Worm (Caenorhabditis elegans) whole organism, L3 larva: Measurements from ENCODE around the gene scl-11.
A peak's percentile ranks its signal among the peaks of the same experiment; 100 is the strongest.

ENCODE experiments used
- ZK546.5 ChIP-seq: sonication (generic microtip); optimal IDR thresholded peaks from 2 replicates; lab custom pipeline; 2017; ENCODE audit warnings: missing biosample characterization, missing genetic modification characterization
- aly-2 ChIP-seq: fragments of 150-350 bp; optimal IDR thresholded peaks from 2 replicates; lab custom pipeline; 2014; ENCODE audit warnings: missing biosample characterization, missing genetic modification characterization
- ama-1 ChIP-seq: fragments of 150-350 bp; optimal IDR thresholded peaks from 2 replicates; lab custom pipeline; 2018
- ceh-16 ChIP-seq: sonication (generic microtip); optimal IDR thresholded peaks from 2 replicates; lab custom pipeline; 2017; ENCODE audit warnings: missing biosample characterization, missing genetic modification characterization
- ceh-82 ChIP-seq: fragments of 150-350 bp; optimal IDR thresholded peaks from 2 replicates; lab custom pipeline; 2014; ENCODE audit warnings: missing biosample characterization, missing genetic modification characterization
- ceh-9 ChIP-seq: sonication (generic microtip); optimal IDR thresholded peaks from 2 replicates; lab custom pipeline; 2018; ENCODE audit warnings: missing biosample characterization, missing genetic modification characterization
- daf-12 ChIP-seq: fragments of 150-350 bp; optimal IDR thresholded peaks from 2 replicates; lab custom pipeline; 2014; ENCODE audit warnings: missing biosample characterization, missing genetic modification reagents, missing genetic modification characterization
- egl-27 ChIP-seq: sonication (generic microtip); optimal IDR thresholded peaks from 4 replicates; lab custom pipeline; 2017; ENCODE audit warnings: missing biosample characterization, missing genetic modification reagents, missing genetic modification characterization
- elt-3 ChIP-seq, 3 experiments: fragments of 150-350 bp in 1 of 3; sonication (generic microtip) in 2 of 3; optimal IDR thresholded peaks; 2 replicates in 2 of 3; 4 replicates in 1 of 3; lab custom pipeline; 2014 to 2017; ENCODE audit warnings: missing biosample characterization in 3 of 3, missing genetic modification characterization in 3 of 3
- eor-1 ChIP-seq, 2 experiments: fragments of 150-350 bp; optimal IDR thresholded peaks; 2 replicates each; lab custom pipeline; 2014 to 2018; ENCODE audit warnings: missing biosample characterization in 2 of 2, missing genetic modification characterization in 2 of 2
- fkh-10 ChIP-seq: sonication (generic microtip); optimal IDR thresholded peaks from 2 replicates; lab custom pipeline; 2017; ENCODE audit warnings: missing biosample characterization, missing genetic modification reagents, missing genetic modification characterization
- fos-1 ChIP-seq: fragments of 150-350 bp; optimal IDR thresholded peaks from 2 replicates; lab custom pipeline; 2014; ENCODE audit warnings: missing biosample characterization, missing genetic modification characterization
- hmg-11 ChIP-seq: sonication (generic microtip); optimal IDR thresholded peaks from 2 replicates; lab custom pipeline; 2016; ENCODE audit warnings: missing genetic modification characterization, missing compliant biosample characterization
- jun-1 ChIP-seq: fragments of 150-350 bp; optimal IDR thresholded peaks from 2 replicates; lab custom pipeline; 2014; ENCODE audit warnings: missing biosample characterization, missing genetic modification reagents, missing genetic modification characterization
- lin-15B ChIP-seq: fragments of 150-350 bp; optimal IDR thresholded peaks from 2 replicates; lab custom pipeline; 2014; ENCODE audit warnings: missing biosample characterization, missing genetic modification characterization
- lin-39 ChIP-seq: fragments of 150-350 bp; optimal IDR thresholded peaks from 2 replicates; lab custom pipeline; 2018; ENCODE audit warnings: missing biosample characterization, missing genetic modification reagents, missing genetic modification characterization
- lsy-12 ChIP-seq: sonication (generic microtip); optimal IDR thresholded peaks from 2 replicates; lab custom pipeline; 2016; ENCODE audit warnings: mild to moderate bottlenecking, missing genetic modification characterization, missing compliant biosample characterization
- mml-1 ChIP-seq: fragments of 150-350 bp; sonication (generic microtip); optimal IDR thresholded peaks from 3 replicates; lab custom pipeline; 2014; ENCODE audit warnings: missing biosample characterization, missing genetic modification characterization
- nfya-1 ChIP-seq: sonication (generic microtip); optimal IDR thresholded peaks from 2 replicates; lab custom pipeline; 2017; ENCODE audit warnings: missing genetic modification characterization, mild to moderate bottlenecking, missing compliant biosample characterization, antibody characterized with exemption, moderate library complexity; ENCODE audit not compliant: insufficient read depth
- nhr-11 ChIP-seq: fragments of 150-350 bp; optimal IDR thresholded peaks from 2 replicates; lab custom pipeline; 2014; ENCODE audit warnings: missing biosample characterization, missing genetic modification characterization
- nhr-12 ChIP-seq: fragments of 150-350 bp; optimal IDR thresholded peaks from 2 replicates; lab custom pipeline; 2014; ENCODE audit warnings: missing biosample characterization, missing genetic modification characterization
- nhr-23 ChIP-seq: fragments of 150-350 bp; optimal IDR thresholded peaks from 2 replicates; lab custom pipeline; 2014; ENCODE audit warnings: missing biosample characterization, missing genetic modification reagents, missing genetic modification characterization
- nhr-25 ChIP-seq: sonication (generic microtip); optimal IDR thresholded peaks from 2 replicates; lab custom pipeline; 2017; ENCODE audit warnings: missing biosample characterization, missing genetic modification characterization
- nhr-28 ChIP-seq: fragments of 150-350 bp; optimal IDR thresholded peaks from 2 replicates; lab custom pipeline; 2014; ENCODE audit warnings: missing biosample characterization, missing genetic modification characterization
- nhr-43 ChIP-seq: sonication (generic microtip); optimal IDR thresholded peaks from 2 replicates; lab custom pipeline; 2016; ENCODE audit warnings: mild to moderate bottlenecking, missing genetic modification characterization, missing compliant biosample characterization; ENCODE audit not compliant: poor library complexity, severe bottlenecking
- nhr-67 ChIP-seq: fragments of 150-350 bp; optimal IDR thresholded peaks from 2 replicates; lab custom pipeline; 2014; ENCODE audit warnings: missing biosample characterization, missing genetic modification characterization
- pqm-1 ChIP-seq: fragments of 150-350 bp; optimal IDR thresholded peaks from 2 replicates; lab custom pipeline; 2017; ENCODE audit warnings: missing biosample characterization, missing genetic modification characterization, inconsistent platforms
- sea-2 ChIP-seq: fragments of 150-350 bp; sonication (generic microtip); optimal IDR thresholded peaks from 4 replicates; lab custom pipeline; 2014; ENCODE audit warnings: missing biosample characterization, missing genetic modification reagents, missing genetic modification characterization
- skn-1 ChIP-seq: fragments of 150-350 bp; optimal IDR thresholded peaks from 2 replicates; lab custom pipeline; 2014; ENCODE audit warnings: missing biosample characterization, missing genetic modification characterization
- snpc-4 ChIP-seq: fragments of 150-350 bp; optimal IDR thresholded peaks from 2 replicates; lab custom pipeline; 2014; ENCODE audit warnings: missing biosample characterization, missing genetic modification characterization
- unc-39 ChIP-seq: sonication (generic microtip); optimal IDR thresholded peaks from 4 replicates; lab custom pipeline; 2017; ENCODE audit warnings: missing biosample characterization, missing genetic modification characterization
- ztf-4 ChIP-seq: fragments of 150-350 bp; optimal IDR thresholded peaks from 2 replicates; lab custom pipeline; 2014; ENCODE audit warnings: missing biosample characterization, missing genetic modification characterization

The scl-11 gene

ce11 chrIV:13070142-13070541, 19.0 kb downstream of the scl-11 start, which contains the start of gene scl-7:
Gene scl-7 (plus strand): TSS chrIV:13070442.
- TF ChIP-seq nfya-1 (tag; lab: Kevin White, UChicago): no peak
- no peak for TF ChIP-seq nhr-67 (tag; lab: Kevin White, UChicago)
- TF ChIP-seq lsy-12 (tag; lab: Kevin White, UChicago): no peak
- TF ChIP-seq ceh-16 (tag; lab: Kevin White, UChicago): no peak
- TF ChIP-seq ZK546.5 (tag; lab: Kevin White, UChicago): no peak
- no peak for TF ChIP-seq nhr-12
- TF ChIP-seq elt-3 (tag; optimal IDR thresholded peaks at IDR 0.05; lab: Kevin White, UChicago): no peak
- TF ChIP-seq sea-2 (GFP tag; lab: Kevin White, UChicago): no peak
- TF ChIP-seq fkh-10: no peak
- TF ChIP-seq nhr-11: no peak
- TF ChIP-seq lin-15B (tag; lab: Kevin White, UChicago): no peak

DNA sequence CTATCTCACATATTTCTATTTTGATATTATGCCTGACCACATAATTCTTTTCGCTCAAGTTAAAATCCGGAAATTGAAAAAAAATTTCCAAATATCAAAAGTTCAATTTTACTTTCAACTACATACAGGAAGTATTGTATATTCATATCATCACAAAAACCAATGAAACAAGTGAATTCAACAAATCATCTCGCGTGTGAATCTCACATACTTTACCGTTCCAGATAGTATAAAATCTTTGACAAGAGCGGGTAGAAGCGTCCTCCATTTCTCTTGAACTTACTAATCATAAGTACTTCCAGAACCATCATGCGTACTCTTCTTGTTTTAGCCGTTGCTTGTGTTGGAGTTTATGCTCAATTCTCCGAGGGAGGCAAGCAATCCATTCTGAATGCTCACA, 20.3 kb downstream of the scl-11 start, which contains the start of gene scl-8:
scl-8 (plus strand) TSS at position 301 of the 400 bp plus-strand sequence.
- no peak for TF ChIP-seq nhr-28
- TF ChIP-seq nfya-1 (tag; lab: Kevin White, UChicago): no peak
- no peak for TF ChIP-seq lsy-12 (tag; lab: Kevin White, UChicago)
- no peak for TF ChIP-seq pqm-1
- no peak for TF ChIP-seq ceh-9 (tag; lab: Kevin White, UChicago)
- no peak for TF ChIP-seq unc-39
- TF ChIP-seq nhr-25: no peak
- TF ChIP-seq nhr-67 (tag; lab: Kevin White, UChicago): no peak
- no peak for TF ChIP-seq ztf-4 (tag; lab: Kevin White, UChicago)
- no peak for TF ChIP-seq egl-27 (tag; lab: Kevin White, UChicago)
- no peak for TF ChIP-seq snpc-4 (tag; lab: Kevin White, UChicago)
- TF ChIP-seq aly-2: no peak
- no peak for TF ChIP-seq ceh-82
- TF ChIP-seq sea-2 (GFP tag; lab: Kevin White, UChicago): no peak
- no peak for TF ChIP-seq ceh-16 (tag; lab: Kevin White, UChicago)
- no peak for TF ChIP-seq jun-1 (tag; lab: Kevin White, UChicago)
- TF ChIP-seq skn-1 (tag; lab: Kevin White, UChicago): no peak
- TF ChIP-seq ZK546.5 (tag; lab: Kevin White, UChicago): no peak
- TF ChIP-seq nhr-11: no peak

- TF ChIP-seq nhr-25: peak; percentile 17
- peak in 2 of 3 experiments; percentile 43 to 47 for TF ChIP-seq elt-3 (tag; optimal IDR thresholded peaks at IDR 0.05; lab: Kevin White, UChicago)
- TF ChIP-seq sea-2 (GFP tag; lab: Kevin White, UChicago): no peak
- TF ChIP-seq nhr-23 (tag; lab: Kevin White, UChicago): peak; percentile 51
- peak; percentile 63 for TF ChIP-seq nhr-43
- TF ChIP-seq lin-39 (tag; lab: Kevin White, UChicago): no peak
These were observed 24.6 kb downstream of the scl-11 start for ce11 chrIV:13075625-13076252.

DNA sequence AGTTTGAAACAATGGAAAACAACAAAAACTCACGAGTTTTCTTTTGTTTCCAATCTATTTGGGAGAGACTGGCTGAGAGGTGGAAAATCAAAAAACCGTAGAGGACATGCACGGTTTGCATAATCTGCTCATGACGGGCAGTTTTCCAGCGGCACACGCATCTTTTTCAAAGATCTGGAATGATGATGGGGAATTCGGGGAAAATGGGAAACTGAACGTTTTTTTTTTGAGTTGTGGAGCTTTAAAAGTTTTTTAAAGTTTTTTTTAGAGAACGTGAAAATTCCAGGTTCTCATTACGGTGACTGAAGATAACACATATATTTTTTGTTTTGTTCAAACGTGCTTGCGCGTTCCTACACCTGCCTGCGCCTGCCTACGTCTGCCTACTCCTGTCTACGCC, 25.4 kb downstream of the scl-11 start, which contains the start of gene C39E9.7:
C39E9.7 (minus strand) TSS at position 101 of the 400 bp plus-strand sequence.
- no peak for TF ChIP-seq jun-1 (tag; lab: Kevin White, UChicago)
- no peak for TF ChIP-seq hmg-11 (tag; lab: Kevin White, UChicago)
- no peak for TF ChIP-seq eor-1 (tag; optimal IDR thresholded peaks at IDR 0.05; lab: Kevin White, UChicago)
- no peak for TF ChIP-seq nhr-43
- TF ChIP-seq ceh-16 (tag; lab: Kevin White, UChicago): no peak
- TF ChIP-seq aly-2: no peak
- TF ChIP-seq pqm-1: no peak
- TF ChIP-seq snpc-4 (tag; lab: Kevin White, UChicago): no peak
- TF ChIP-seq daf-12 (tag; lab: Kevin White, UChicago): no peak
- no peak for TF ChIP-seq ama-1
- TF ChIP-seq nhr-25: no peak
- no peak for TF ChIP-seq fkh-10
- TF ChIP-seq ztf-4 (tag; lab: Kevin White, UChicago): no peak
- no peak for TF ChIP-seq mml-1 (tag; lab: Kevin White, UChicago)

ce11 chrIV:13077694-13078093, 26.5 kb downstream of the scl-11 start:
- TF ChIP-seq ZK546.5 (tag; lab: Kevin White, UChicago) (no peak), nhr-23 (tag; lab: Kevin White, UChicago) (peak; percentile 39), nhr-43 (peak; percentile 91), mml-1 (tag; lab: Kevin White, UChicago) (no peak), fos-1 (tag; lab: Kevin White, UChicago) (no peak), lin-39 (tag; lab: Kevin White, UChicago) (no peak), nhr-25 (peak; percentile 81)
